Worm (Caenorhabditis elegans) whole organism, midembryonic: ENCODE measurements around the gene rabr-1.

ENCODE experiments used
- T22C8.4 ChIP-seq: fragments of 200-800 bp; sonication (Bioruptor generic); IDR thresholded peaks from 2 replicates; pipeline ENCODE4 v1.3.6; 2022; ENCODE audit warnings: missing genetic modification characterization, missing compliant biosample characterization
- cog-1 ChIP-seq: sonication (generic microtip); optimal IDR thresholded peaks from 2 replicates; lab custom pipeline; 2016; ENCODE audit warnings: missing genetic modification characterization, missing compliant biosample characterization
- flt-1 ChIP-seq: fragments of 200-800 bp; sonication (Bioruptor generic); IDR thresholded peaks from 2 replicates; pipeline ENCODE4 v1.3.6; 2022; ENCODE audit warnings: missing genetic modification characterization, missing compliant biosample characterization
- klf-2 ChIP-seq: fragments of 200-800 bp; sonication (Bioruptor generic); conservative IDR thresholded peaks from 2 replicates; pipeline ENCODE4 v1.3.6; 2022; ENCODE audit warnings: missing genetic modification reagents, missing genetic modification characterization, missing compliant biosample characterization
- med-1 ChIP-seq: sonication (generic microtip); optimal IDR thresholded peaks from 2 replicates; lab custom pipeline; 2017; ENCODE audit warnings: missing genetic modification characterization, mild to moderate bottlenecking, missing compliant biosample characterization, antibody characterized with exemption, missing genetic modification reagents; ENCODE audit not compliant: insufficient read depth
- ref-1 ChIP-seq: fragments of 200-800 bp; sonication (Bioruptor generic); conservative IDR thresholded peaks from 2 replicates; pipeline ENCODE4 v1.3.6; 2022; ENCODE audit warnings: missing genetic modification reagents, missing genetic modification characterization, missing compliant biosample characterization
- tab-1 ChIP-seq: fragments of 200-800 bp; sonication (Bioruptor generic); IDR thresholded peaks from 2 replicates; pipeline ENCODE4 v1.3.6; 2022; ENCODE audit warnings: missing genetic modification characterization, missing compliant biosample characterization
- ztf-23 ChIP-seq: fragments of 200-800 bp; sonication (Bioruptor generic); IDR thresholded peaks from 2 replicates; pipeline ENCODE4 v1.3.6; 2022; ENCODE audit warnings: missing genetic modification reagents, missing genetic modification characterization, missing compliant biosample characterization
- ztf-29 ChIP-seq: fragments of 200-800 bp; sonication (Bioruptor generic); IDR thresholded peaks from 2 replicates; pipeline ENCODE4 v1.3.6; 2022; ENCODE audit warnings: missing genetic modification reagents, missing genetic modification characterization, missing compliant biosample characterization

rabr-1 gene

DNA sequence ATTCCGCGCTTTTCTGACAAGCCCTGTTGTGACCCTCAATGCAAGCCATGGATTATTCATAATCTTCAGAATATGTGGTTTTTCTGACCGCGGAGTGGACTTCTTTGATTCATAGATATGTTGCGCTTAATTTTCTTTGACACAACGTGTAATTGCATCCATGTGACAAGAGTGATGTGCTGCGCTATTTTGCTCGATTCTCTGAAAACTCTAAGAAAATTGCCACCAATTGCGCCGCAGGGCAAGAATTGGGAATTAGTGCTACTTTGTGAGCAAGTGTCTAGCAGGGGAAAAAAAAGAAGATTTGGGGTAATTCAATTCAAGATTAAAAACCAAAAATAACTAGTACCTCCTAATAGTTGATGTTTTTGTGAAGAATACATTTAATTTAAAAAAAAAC is 31.9 kb upstream of the rabr-1 start:
- TF ChIP-seq cog-1 (tag; lab: Kevin White, UChicago) (no peak), klf-2 (GFP tag; lab: Robert Waterston, UW) (no peak), med-1 (GFP tag; lab: Kevin White, UChicago) (no peak), tab-1 (GFP tag; lab: Robert Waterston, UW) (no peak), ref-1 (no peak), flt-1 (no peak), T22C8.4 (GFP tag; lab: Robert Waterston, UW) (no peak), ztf-29 (no peak), ztf-23 (GFP tag; lab: Robert Waterston, UW) (no peak)

DNA sequence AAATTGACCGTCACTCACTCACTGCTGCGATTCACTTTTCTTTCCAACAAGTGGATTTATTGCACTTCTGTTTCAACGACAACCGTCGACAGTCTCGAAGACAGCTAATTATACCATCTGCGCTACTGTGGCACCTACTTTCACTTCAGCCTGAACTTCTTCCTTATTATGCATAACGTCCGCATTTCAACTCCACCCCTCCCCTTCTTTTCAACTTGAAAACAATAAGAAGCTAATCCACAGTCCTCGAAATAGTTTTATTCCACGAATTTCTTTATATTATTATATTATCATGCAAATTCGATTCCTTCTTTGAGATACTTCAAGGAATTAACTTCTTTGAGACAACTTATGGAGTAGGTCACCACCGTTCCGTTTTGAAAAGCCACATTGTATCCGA is 24.7 kb upstream of the rabr-1 start, which contains the start of gene R04B3.1:
Gene R04B3.1, minus strand, starts transcription at position 101 of the 400 bp plus-strand sequence.
- TF ChIP-seq T22C8.4 (GFP tag; lab: Robert Waterston, UW) = no peak
- TF ChIP-seq flt-1 = no peak
- no peak for TF ChIP-seq ztf-23 (GFP tag; lab: Robert Waterston, UW)
- no peak for TF ChIP-seq tab-1 (GFP tag; lab: Robert Waterston, UW)
- no peak for TF ChIP-seq cog-1 (tag; lab: Kevin White, UChicago)
- TF ChIP-seq klf-2 (GFP tag; lab: Robert Waterston, UW) = no peak
- TF ChIP-seq ztf-29 = no peak

- TF ChIP-seq ref-1 (no peak), flt-1 (no peak), ztf-23 (GFP tag; lab: Robert Waterston, UW) (no peak), T22C8.4 (GFP tag; lab: Robert Waterston, UW) (no peak), klf-2 (GFP tag; lab: Robert Waterston, UW) (no peak), tab-1 (GFP tag; lab: Robert Waterston, UW) (no peak), cog-1 (tag; lab: Kevin White, UChicago) (no peak), med-1 (GFP tag; lab: Kevin White, UChicago) (no peak), ztf-29 (no peak)
Observed at ce11 chrX:2473618-2474017, 22.4 kb upstream of the rabr-1 start, which contains the start of gene R04B3.2. R04B3.2 (minus strand) TSS chrX:2473718.

DNA sequence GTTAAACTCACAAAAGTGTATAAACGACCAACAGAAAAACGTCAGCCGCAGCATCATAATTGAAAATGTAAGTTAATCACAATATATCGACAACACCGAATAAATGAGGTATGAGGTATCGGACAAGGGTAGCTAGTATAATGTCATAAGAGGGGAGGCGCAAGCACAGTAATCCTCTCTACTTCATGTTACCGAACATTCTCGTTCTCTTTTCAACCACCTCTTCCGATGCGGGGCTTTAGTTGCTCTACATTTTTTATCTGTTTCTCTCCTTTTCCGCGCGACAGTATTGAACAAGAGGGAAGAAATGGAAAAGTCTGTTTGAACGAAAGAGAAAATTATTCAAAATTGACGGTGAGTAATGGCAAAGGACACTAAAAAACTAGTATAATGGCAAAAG is 20.1 kb upstream of the rabr-1 start, which contains the start of gene R04B3.3:
Gene R04B3.3, minus strand, starts transcription at position 101 of the 400 bp plus-strand sequence.
- TF ChIP-seq T22C8.4 (GFP tag; lab: Robert Waterston, UW) (no peak), ztf-29 (no peak), ztf-23 (GFP tag; lab: Robert Waterston, UW) (no peak), ref-1 (no peak), cog-1 (tag; lab: Kevin White, UChicago) (no peak), tab-1 (GFP tag; lab: Robert Waterston, UW) (no peak), med-1 (GFP tag; lab: Kevin White, UChicago) (no peak), flt-1 (no peak), klf-2 (GFP tag; lab: Robert Waterston, UW) (no peak)

DNA sequence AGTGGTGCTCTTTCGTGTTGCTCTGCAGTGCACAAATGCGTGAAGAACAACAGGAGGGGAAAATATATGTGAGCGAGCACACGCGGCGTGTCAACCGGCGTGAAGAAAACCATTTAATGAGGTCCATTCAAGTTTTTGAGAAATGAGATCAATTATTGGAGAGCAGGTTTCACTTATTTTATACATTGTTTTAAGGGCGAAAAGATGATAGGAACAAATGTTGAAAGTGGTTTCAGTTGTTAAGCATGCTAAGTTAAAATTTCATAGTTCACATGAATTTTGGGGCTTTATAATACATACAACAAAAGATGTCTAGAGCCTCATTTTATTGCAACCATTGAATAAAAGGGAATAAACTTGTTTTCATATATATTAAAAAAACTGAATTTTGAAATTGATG is 17.2 kb upstream of the rabr-1 start, which contains the start of gene K02E10.5:
Gene K02E10.5, minus strand, starts transcription at position 101 of the 400 bp plus-strand sequence.
- TF ChIP-seq cog-1 (tag; lab: Kevin White, UChicago) = no peak
- no peak for TF ChIP-seq ztf-29
- TF ChIP-seq klf-2 (GFP tag; lab: Robert Waterston, UW) = no peak
- no peak for TF ChIP-seq med-1 (GFP tag; lab: Kevin White, UChicago)
- no peak for TF ChIP-seq flt-1
- TF ChIP-seq ztf-23 (GFP tag; lab: Robert Waterston, UW) = no peak
- TF ChIP-seq tab-1 (GFP tag; lab: Robert Waterston, UW) = no peak
- TF ChIP-seq ref-1 = no peak
- TF ChIP-seq T22C8.4 (GFP tag; lab: Robert Waterston, UW) = no peak

ce11 chrX:2482622-2483021 is 13.4 kb upstream of the rabr-1 start, which contains the start of gene K02E10.6:
K02E10.6 (minus strand) TSS chrX:2482770.
- no peak for TF ChIP-seq ztf-23 (GFP tag; lab: Robert Waterston, UW)
- TF ChIP-seq ref-1 = no peak
- no peak for TF ChIP-seq klf-2 (GFP tag; lab: Robert Waterston, UW)
- no peak for TF ChIP-seq med-1 (GFP tag; lab: Kevin White, UChicago)
- TF ChIP-seq T22C8.4 (GFP tag; lab: Robert Waterston, UW) = no peak
- TF ChIP-seq tab-1 (GFP tag; lab: Robert Waterston, UW) = no peak
- no peak for TF ChIP-seq cog-1 (tag; lab: Kevin White, UChicago)
- no peak for TF ChIP-seq flt-1
- TF ChIP-seq ztf-29 = no peak

ce11 chrX:2483078-2483477 is 12.9 kb upstream of the rabr-1 start, which contains the start of gene K02E10.4:
K02E10.4 (plus strand) TSS chrX:2483263.
- TF ChIP-seq ztf-29 (no peak), flt-1 (no peak), cog-1 (tag; lab: Kevin White, UChicago) (no peak), T22C8.4 (GFP tag; lab: Robert Waterston, UW) (no peak), tab-1 (GFP tag; lab: Robert Waterston, UW) (no peak)

ce11 chrX:2488526-2489098 is 7.4 kb upstream of the rabr-1 start, which contains the start of gene hid-1:
hid-1 (plus strand) TSS chrX:2489048.
- TF ChIP-seq flt-1 (no peak), T22C8.4 (GFP tag; lab: Robert Waterston, UW) (0 out of 2 replicates have a peak, but pooled peaks have one; percentile 31)

ce11 chrX:2493586-2494175 is 2.3 kb upstream of the rabr-1 start:
- TF ChIP-seq ref-1 (no peak), cog-1 (tag; lab: Kevin White, UChicago) (no peak), tab-1 (GFP tag; lab: Robert Waterston, UW) (no peak), ztf-29 (no peak)

DNA sequence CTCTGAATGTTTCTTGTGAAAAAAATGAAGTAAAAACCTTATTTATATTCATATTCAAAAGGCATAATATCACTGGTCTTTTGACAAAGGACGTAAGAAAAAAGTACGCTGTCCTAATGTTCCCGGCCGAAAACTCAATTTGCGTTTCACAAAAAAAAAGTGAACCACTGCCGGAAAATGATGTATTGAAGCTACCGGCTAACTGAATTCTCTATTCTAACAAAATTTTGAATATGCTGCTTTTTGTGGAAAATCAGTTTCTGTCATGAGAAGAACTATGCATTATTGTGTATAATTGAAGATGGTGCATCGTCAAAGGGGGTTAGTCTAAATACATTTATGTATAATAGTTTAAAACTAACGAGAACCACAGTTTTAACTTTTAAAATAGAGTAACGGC is 1.7 kb upstream of the rabr-1 start:
- TF ChIP-seq tab-1 (GFP tag; lab: Robert Waterston, UW) (no peak), flt-1 (no peak), med-1 (GFP tag; lab: Kevin White, UChicago) (no peak), T22C8.4 (GFP tag; lab: Robert Waterston, UW) (no peak), ztf-23 (GFP tag; lab: Robert Waterston, UW) (no peak), cog-1 (tag; lab: Kevin White, UChicago) (no peak), ref-1 (no peak), klf-2 (GFP tag; lab: Robert Waterston, UW) (no peak), ztf-29 (no peak)
